Fruit fly (Drosophila melanogaster) whole organism, adult: ENCODE data around the gene wdn.

Source experiments
- CG11617 ChIP-seq: fragments of 200-800 bp; sonication (Bioruptor generic); optimal IDR thresholded peaks from 2 replicates; lab custom pipeline; 2017; ENCODE audit warnings: mild to moderate bottlenecking, missing biosample characterization, missing genetic modification reagents, missing genetic modification characterization
- CG12768 ChIP-seq: fragments of 200-800 bp; sonication (Bioruptor generic); optimal IDR thresholded peaks from 2 replicates; lab custom pipeline; 2017; ENCODE audit warnings: missing biosample characterization, missing genetic modification characterization, mild to moderate bottlenecking, moderate library complexity, missing genetic modification reagents
- CG14711 ChIP-seq: fragments of 200-800 bp; sonication (Bioruptor generic); optimal IDR thresholded peaks from 2 replicates; lab custom pipeline; 2018; ENCODE audit warnings: missing biosample characterization, mild to moderate bottlenecking, missing genetic modification characterization, moderate library complexity
- CG1620 ChIP-seq: fragments of 200-800 bp; sonication (Bioruptor generic); optimal IDR thresholded peaks from 2 replicates; lab custom pipeline; 2016; ENCODE audit warnings: missing biosample characterization, missing genetic modification characterization
- CG33017 ChIP-seq: fragments of 200-800 bp; sonication (Bioruptor generic); optimal IDR thresholded peaks from 2 replicates; lab custom pipeline; 2018; ENCODE audit warnings: missing biosample characterization, mild to moderate bottlenecking, missing genetic modification characterization, moderate library complexity
- CG5204 ChIP-seq: fragments of 200-800 bp; sonication (Bioruptor generic); optimal IDR thresholded peaks from 2 replicates; lab custom pipeline; 2016; ENCODE audit warnings: missing biosample characterization, missing genetic modification characterization
- CG7045 ChIP-seq: fragments of 200-800 bp; sonication (Bioruptor generic); optimal IDR thresholded peaks from 2 replicates; lab custom pipeline; 2017; ENCODE audit warnings: missing biosample characterization, mild to moderate bottlenecking, missing genetic modification characterization
- CG7101 ChIP-seq: fragments of 200-800 bp; sonication (Bioruptor generic); optimal IDR thresholded peaks from 2 replicates; lab custom pipeline; 2018; ENCODE audit warnings: missing biosample characterization, mild to moderate bottlenecking, missing genetic modification characterization, moderate library complexity
- Clk ChIP-seq: fragments of 200-800 bp; sonication (Bioruptor generic); optimal IDR thresholded peaks from 2 replicates; lab custom pipeline; 2017; ENCODE audit warnings: missing biosample characterization, missing genetic modification characterization
- Crg-1 ChIP-seq: fragments of 200-800 bp; sonication (Bioruptor generic); optimal IDR thresholded peaks from 2 replicates; lab custom pipeline; 2016; ENCODE audit warnings: missing biosample characterization, missing genetic modification characterization
- Hr96 ChIP-seq: fragments of 200-800 bp; sonication (Bioruptor generic); optimal IDR thresholded peaks from 2 replicates; lab custom pipeline; 2016; ENCODE audit warnings: missing biosample characterization, missing genetic modification characterization
- Mnt ChIP-seq: fragments of 200-800 bp; sonication (Bioruptor generic); optimal IDR thresholded peaks from 2 replicates; lab custom pipeline; 2016; ENCODE audit warnings: missing biosample characterization, mild to moderate bottlenecking, missing genetic modification characterization
- bab1 ChIP-seq: fragments of 200-800 bp; sonication (Bioruptor generic); optimal IDR thresholded peaks from 3 replicates; lab custom pipeline; 2019; ENCODE audit warnings: missing biosample characterization, mild to moderate bottlenecking, missing genetic modification characterization, moderate library complexity
- cic ChIP-seq: fragments of 200-800 bp; sonication (Bioruptor generic); optimal IDR thresholded peaks from 2 replicates; lab custom pipeline; 2017; ENCODE audit warnings: missing biosample characterization, mild to moderate bottlenecking, missing genetic modification characterization, moderate library complexity
- cnc ChIP-seq, 2 experiments: fragments of >200 bp; optimal IDR thresholded peaks; 2 replicates each; lab custom pipeline; 2017
- kay ChIP-seq: fragments of 200-800 bp; sonication (Bioruptor generic); peaks from one replicate; lab custom pipeline; 2016; ENCODE audit warnings: missing biosample characterization, missing genetic modification characterization, borderline replicate concordance
- ovo ChIP-seq: fragments of 200-800 bp; sonication (Bioruptor generic); optimal IDR thresholded peaks from 2 replicates; lab custom pipeline; 2016; ENCODE audit warnings: missing biosample characterization, missing genetic modification characterization
- pad ChIP-seq: fragments of 200-800 bp; sonication (Bioruptor generic); optimal IDR thresholded peaks from 3 replicates; lab custom pipeline; 2017; ENCODE audit warnings: missing biosample characterization, missing genetic modification characterization, mild to moderate bottlenecking, moderate library complexity, missing genetic modification reagents
- tj ChIP-seq: fragments of 200-800 bp; sonication (Bioruptor generic); optimal IDR thresholded peaks from 3 replicates; lab custom pipeline; 2017; ENCODE audit warnings: missing biosample characterization, mild to moderate bottlenecking, missing genetic modification characterization, moderate library complexity
- toe ChIP-seq: fragments of 200-800 bp; sonication (Bioruptor generic); optimal IDR thresholded peaks from 2 replicates; lab custom pipeline; 2016; ENCODE audit warnings: missing biosample characterization, missing genetic modification characterization

The wdn gene

dm6 chr3R:28810942-28811676, at the start of gene wdn:
Gene wdn (minus strand): TSS chr3R:28811337.
- TF ChIP-seq CG11617: no peak
- peak; percentile 36 for TF ChIP-seq bab1 (GFP tag; lab: Kevin White, UChicago)
- TF ChIP-seq CG14711 (tag; lab: Kevin White, UChicago): no peak
- TF ChIP-seq CG7045 (GFP tag; lab: Kevin White, UChicago): no peak
- no peak for TF ChIP-seq cnc (optimal IDR thresholded peaks at IDR 0.05; lab: Kevin White, UChicago)
- peak; percentile 31 for TF ChIP-seq ovo
- TF ChIP-seq CG5204 (GFP tag; lab: Kevin White, UChicago): peak; percentile 13
- no peak for TF ChIP-seq cic (GFP tag; lab: Kevin White, UChicago)
- peak; percentile 27 for TF ChIP-seq Mnt (GFP tag; lab: Kevin White, UChicago)
- TF ChIP-seq Hr96 (GFP tag; lab: Kevin White, UChicago): peak; percentile 31
- peak; percentile 32 for TF ChIP-seq CG7101 (tag; lab: Kevin White, UChicago)
- peak; percentile 25 for TF ChIP-seq pad (GFP tag; lab: Kevin White, UChicago)
- TF ChIP-seq tj (GFP tag; lab: Kevin White, UChicago): no peak
- peak; percentile 15 for TF ChIP-seq CG1620 (GFP tag; lab: Kevin White, UChicago)

DNA sequence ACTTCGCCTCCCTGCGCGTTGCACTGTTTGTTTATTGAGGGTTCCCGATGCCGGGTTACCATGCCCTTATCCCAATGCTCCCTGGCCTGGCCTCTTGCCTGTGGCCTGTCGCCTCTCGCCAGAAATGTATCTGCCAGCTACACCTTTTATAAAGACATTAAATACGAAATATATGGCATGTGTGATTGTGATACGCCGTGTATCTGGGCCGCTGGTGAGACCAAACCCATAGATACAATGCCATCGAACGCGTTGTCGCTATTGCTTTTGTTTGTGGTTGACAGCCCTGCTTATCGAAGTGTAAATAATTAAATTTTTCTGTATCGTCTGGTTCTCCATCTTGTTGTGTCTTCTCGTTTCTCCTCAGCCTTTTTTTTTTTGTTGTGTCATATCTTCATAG, 49.4 kb upstream of the wdn start:
- no peak for TF ChIP-seq pad (GFP tag; lab: Kevin White, UChicago)
- TF ChIP-seq cnc (optimal IDR thresholded peaks at IDR 0.05; lab: Kevin White, UChicago): no peak
- no peak for TF ChIP-seq CG7045 (GFP tag; lab: Kevin White, UChicago)
- TF ChIP-seq kay: no peak
- TF ChIP-seq Clk: no peak
- no peak for TF ChIP-seq bab1 (GFP tag; lab: Kevin White, UChicago)
- TF ChIP-seq CG5204 (GFP tag; lab: Kevin White, UChicago): no peak
- TF ChIP-seq CG1620 (GFP tag; lab: Kevin White, UChicago): no peak
- TF ChIP-seq CG7101 (tag; lab: Kevin White, UChicago): no peak
- no peak for TF ChIP-seq CG12768 (GFP tag; lab: Kevin White, UChicago)
- no peak for TF ChIP-seq ovo
- TF ChIP-seq Crg-1 (GFP tag; lab: Kevin White, UChicago): no peak
- no peak for TF ChIP-seq Mnt (GFP tag; lab: Kevin White, UChicago)

DNA sequence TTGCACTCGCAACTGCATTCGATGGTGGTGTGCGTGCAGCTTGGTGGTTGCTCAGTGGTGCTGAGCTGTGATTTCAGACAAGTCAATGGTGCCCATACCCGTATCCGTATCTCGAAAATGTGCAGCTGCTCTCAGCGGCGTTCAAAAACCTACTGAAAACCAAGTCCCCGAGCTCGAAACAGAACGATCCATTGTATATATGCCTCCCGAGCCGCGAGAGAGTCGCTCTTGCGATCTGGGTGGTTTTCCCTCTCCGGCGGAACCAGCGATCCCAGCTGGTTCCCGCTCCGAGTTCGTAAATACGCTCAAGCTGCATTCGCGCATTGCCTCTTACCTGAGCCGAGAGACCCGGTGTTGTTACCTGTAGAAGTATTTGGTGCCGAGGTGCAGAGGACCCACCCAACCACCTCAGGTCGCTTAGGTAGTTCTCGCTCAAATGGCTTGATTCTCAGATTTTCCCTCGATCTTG, 48.0 kb upstream of the wdn start, which contains the start of gene Inx3:
TSS of gene Inx3 (minus strand) at position 440 of the 469 bp plus-strand sequence.
- TF ChIP-seq toe (GFP tag; lab: Kevin White, UChicago) (no peak), Hr96 (GFP tag; lab: Kevin White, UChicago) (no peak), CG7101 (tag; lab: Kevin White, UChicago) (peak; percentile 12), tj (GFP tag; lab: Kevin White, UChicago) (peak; percentile 82), CG7045 (GFP tag; lab: Kevin White, UChicago) (no peak), cic (GFP tag; lab: Kevin White, UChicago) (peak; percentile 18), bab1 (GFP tag; lab: Kevin White, UChicago) (peak; percentile 60), Clk (no peak), Mnt (GFP tag; lab: Kevin White, UChicago) (peak; percentile 45), pad (GFP tag; lab: Kevin White, UChicago) (peak; percentile 7)

dm6 chr3R:28858241-28858647, 47.1 kb upstream of the wdn start:
- TF ChIP-seq tj (GFP tag; lab: Kevin White, UChicago): peak; percentile 27
- TF ChIP-seq cnc (optimal IDR thresholded peaks at IDR 0.05; lab: Kevin White, UChicago): no peak

DNA sequence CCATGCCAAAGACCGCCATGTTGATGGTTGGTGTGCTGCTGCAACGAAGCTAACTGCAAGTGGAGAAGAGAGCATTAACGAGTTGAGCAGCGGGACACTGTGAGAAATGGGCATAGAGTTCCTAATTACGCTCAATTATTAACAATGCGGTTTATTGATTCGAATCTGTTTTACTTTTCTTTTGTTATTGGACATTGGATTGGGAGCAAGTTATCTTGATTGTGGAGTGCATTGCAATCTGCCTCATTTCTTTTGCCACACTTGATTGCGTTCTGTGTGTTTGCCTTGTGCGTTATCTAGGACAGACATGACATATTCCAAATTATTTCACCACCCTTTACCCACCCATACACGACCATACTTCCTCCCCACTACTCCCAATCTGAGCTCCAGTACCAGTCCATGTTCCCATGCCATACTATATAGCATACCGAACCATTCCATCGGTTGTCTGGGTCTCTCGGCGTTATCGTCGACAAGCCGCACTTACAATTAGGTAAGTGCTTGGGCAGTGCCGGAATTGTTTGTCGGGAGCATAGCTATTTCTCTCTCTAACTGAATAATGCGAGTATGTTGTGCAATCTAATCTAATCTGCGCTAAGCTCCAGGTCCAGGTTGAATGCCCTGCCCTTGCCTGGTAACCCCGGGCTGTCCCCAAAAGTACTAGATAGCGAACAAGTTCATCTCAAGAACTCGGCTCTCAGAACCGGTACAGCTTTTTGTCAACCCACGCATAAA, 46.3 kb upstream of the wdn start:
- no peak for TF ChIP-seq CG5204 (GFP tag; lab: Kevin White, UChicago)

- no peak for TF ChIP-seq CG11617
- peak; percentile 92 for TF ChIP-seq tj (GFP tag; lab: Kevin White, UChicago)
- no peak for TF ChIP-seq ovo
These were observed 45.7 kb upstream of the wdn start for dm6 chr3R:28856829-28857228.

- TF ChIP-seq pad (GFP tag; lab: Kevin White, UChicago): no peak
- no peak for TF ChIP-seq CG33017 (tag; lab: Kevin White, UChicago)
- no peak for TF ChIP-seq CG7045 (GFP tag; lab: Kevin White, UChicago)
- no peak for TF ChIP-seq Mnt (GFP tag; lab: Kevin White, UChicago)
- TF ChIP-seq kay: no peak
- TF ChIP-seq ovo: no peak
- TF ChIP-seq Crg-1 (GFP tag; lab: Kevin White, UChicago): no peak
- TF ChIP-seq bab1 (GFP tag; lab: Kevin White, UChicago): no peak
- TF ChIP-seq CG12768 (GFP tag; lab: Kevin White, UChicago): no peak
- no peak for TF ChIP-seq cic (GFP tag; lab: Kevin White, UChicago)
- TF ChIP-seq tj (GFP tag; lab: Kevin White, UChicago): no peak
- TF ChIP-seq Clk: no peak
- no peak for TF ChIP-seq CG14711 (tag; lab: Kevin White, UChicago)
- no peak for TF ChIP-seq Hr96 (GFP tag; lab: Kevin White, UChicago)
- no peak for TF ChIP-seq CG5204 (GFP tag; lab: Kevin White, UChicago)
These were observed 45.0 kb upstream of the wdn start for dm6 chr3R:28856140-28856539.
